Worm (Caenorhabditis elegans) whole organism, late embryonic: ENCODE data around the gene tdo-2.

ENCODE experiments used
- ama-1 ChIP-seq: fragments of 150-350 bp; optimal IDR thresholded peaks from 2 replicates; lab custom pipeline; 2014
- ceh-45 ChIP-seq: fragments of 200-800 bp; sonication (Bioruptor generic); IDR thresholded peaks from 2 replicates; pipeline ENCODE4 v1.3.6; 2022; ENCODE audit warnings: missing genetic modification reagents, missing genetic modification characterization, missing compliant biosample characterization
- nfya-1 ChIP-seq: sonication (generic microtip); optimal IDR thresholded peaks from 2 replicates; lab custom pipeline; 2017; ENCODE audit warnings: missing genetic modification characterization, mild to moderate bottlenecking, missing compliant biosample characterization, antibody characterized with exemption, moderate library complexity
- pha-2 ChIP-seq: sonication (generic microtip); optimal IDR thresholded peaks from 2 replicates; lab custom pipeline; 2017; ENCODE audit warnings: mild to moderate bottlenecking, missing genetic modification characterization, missing compliant biosample characterization
- tbx-2 ChIP-seq: sonication (generic microtip); optimal IDR thresholded peaks from 2 replicates; lab custom pipeline; 2016; ENCODE audit warnings: missing genetic modification characterization, missing compliant biosample characterization
- unc-86 ChIP-seq: sonication (generic microtip); optimal IDR thresholded peaks from 2 replicates; lab custom pipeline; 2016; ENCODE audit warnings: missing genetic modification characterization, missing compliant biosample characterization
- zip-5 ChIP-seq: sonication (generic microtip); optimal IDR thresholded peaks from 2 replicates; lab custom pipeline; 2016; ENCODE audit warnings: missing genetic modification characterization, missing compliant biosample characterization

DNA sequence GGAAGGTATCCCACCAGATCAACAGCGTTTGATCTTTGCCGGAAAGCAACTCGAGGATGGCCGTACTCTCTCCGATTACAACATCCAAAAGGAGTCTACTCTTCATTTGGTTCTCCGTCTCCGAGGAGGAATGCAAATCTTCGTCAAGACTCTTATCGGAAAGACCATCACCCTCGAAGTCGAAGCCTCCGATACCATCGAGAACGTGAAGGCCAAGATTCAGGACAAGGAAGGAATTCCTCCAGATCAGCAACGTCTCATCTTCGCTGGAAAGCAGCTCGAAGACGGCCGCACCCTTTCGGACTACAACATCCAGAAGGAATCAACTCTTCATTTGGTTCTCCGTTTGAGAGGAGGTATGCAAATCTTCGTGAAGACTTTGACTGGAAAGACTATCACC, 22.3 kb upstream of the tdo-2 start:
- TF ChIP-seq tbx-2 (tag; lab: Kevin White, UChicago): no peak
- TF ChIP-seq ama-1: no peak
- TF ChIP-seq zip-5: no peak
- no peak for TF ChIP-seq pha-2 (tag; lab: Kevin White, UChicago)
- TF ChIP-seq nfya-1 (tag; lab: Kevin White, UChicago): no peak
- TF ChIP-seq unc-86: no peak
- TF ChIP-seq ceh-45 (GFP tag; lab: Robert Waterston, UW): no peak
